Worm (Caenorhabditis elegans) whole organism, midembryonic: ENCODE measurements around the gene Y51A2A.16.

Experiments used
- T22C8.4 ChIP-seq: fragments of 200-800 bp; sonication (Bioruptor generic); IDR thresholded peaks from 2 replicates; pipeline ENCODE4 v1.3.6; 2022; ENCODE audit warnings: missing genetic modification characterization, missing compliant biosample characterization
- cog-1 ChIP-seq: sonication (generic microtip); optimal IDR thresholded peaks from 2 replicates; lab custom pipeline; 2016; ENCODE audit warnings: missing genetic modification characterization, missing compliant biosample characterization
- flt-1 ChIP-seq: fragments of 200-800 bp; sonication (Bioruptor generic); IDR thresholded peaks from 2 replicates; pipeline ENCODE4 v1.3.6; 2022; ENCODE audit warnings: missing genetic modification characterization, missing compliant biosample characterization
- klf-2 ChIP-seq: fragments of 200-800 bp; sonication (Bioruptor generic); conservative IDR thresholded peaks from 2 replicates; pipeline ENCODE4 v1.3.6; 2022; ENCODE audit warnings: missing genetic modification reagents, missing genetic modification characterization, missing compliant biosample characterization
- med-1 ChIP-seq: sonication (generic microtip); optimal IDR thresholded peaks from 2 replicates; lab custom pipeline; 2017; ENCODE audit warnings: missing genetic modification characterization, mild to moderate bottlenecking, missing compliant biosample characterization, antibody characterized with exemption, missing genetic modification reagents; ENCODE audit not compliant: insufficient read depth
- ref-1 ChIP-seq: fragments of 200-800 bp; sonication (Bioruptor generic); conservative IDR thresholded peaks from 2 replicates; pipeline ENCODE4 v1.3.6; 2022; ENCODE audit warnings: missing genetic modification reagents, missing genetic modification characterization, missing compliant biosample characterization
- tab-1 ChIP-seq: fragments of 200-800 bp; sonication (Bioruptor generic); IDR thresholded peaks from 2 replicates; pipeline ENCODE4 v1.3.6; 2022; ENCODE audit warnings: missing genetic modification characterization, missing compliant biosample characterization
- ztf-23 ChIP-seq: fragments of 200-800 bp; sonication (Bioruptor generic); IDR thresholded peaks from 2 replicates; pipeline ENCODE4 v1.3.6; 2022; ENCODE audit warnings: missing genetic modification reagents, missing genetic modification characterization, missing compliant biosample characterization
- ztf-29 ChIP-seq: fragments of 200-800 bp; sonication (Bioruptor generic); IDR thresholded peaks from 2 replicates; pipeline ENCODE4 v1.3.6; 2022; ENCODE audit warnings: missing genetic modification reagents, missing genetic modification characterization, missing compliant biosample characterization

- TF ChIP-seq T22C8.4: no peak
- TF ChIP-seq klf-2 (GFP tag; lab: Robert Waterston, UW): no peak
- no peak for TF ChIP-seq flt-1
- no peak for TF ChIP-seq ztf-29
- TF ChIP-seq med-1: no peak
- TF ChIP-seq ref-1: no peak
- TF ChIP-seq tab-1 (GFP tag; lab: Robert Waterston, UW): no peak
- no peak for TF ChIP-seq cog-1
- TF ChIP-seq ztf-23 (GFP tag; lab: Robert Waterston, UW): no peak
Measured at ce11 chrV:18292295-18292694, 11.6 kb upstream of the Y51A2A.16 start, which contains the start of gene Y51A2A.12.
